Worm (Caenorhabditis elegans) whole organism, L4 larva: ENCODE results near the gene C56C10.7.

Experiments
- ceh-32 ChIP-seq: sonication (generic microtip); optimal IDR thresholded peaks from 2 replicates; lab custom pipeline; 2016; ENCODE audit warnings: mild to moderate bottlenecking, missing genetic modification characterization, missing compliant biosample characterization; ENCODE audit not compliant: poor library complexity
- fos-1 ChIP-seq: fragments of 150-350 bp; optimal IDR thresholded peaks from 2 replicates; lab custom pipeline; 2014; ENCODE audit warnings: missing biosample characterization, missing genetic modification characterization
- lin-39 ChIP-seq: fragments of 150-350 bp; optimal IDR thresholded peaks from 2 replicates; lab custom pipeline; 2014; ENCODE audit warnings: missing biosample characterization, missing genetic modification reagents, missing genetic modification characterization
- mdt-29 ChIP-seq: fragments of 200-800 bp; sonication (Bioruptor generic); IDR thresholded peaks from 2 replicates; pipeline ENCODE4 v1.3.6; 2022; ENCODE audit warnings: missing genetic modification reagents, missing genetic modification characterization, missing compliant biosample characterization
- ztf-11 ChIP-seq: fragments of 150-350 bp; optimal IDR thresholded peaks from 2 replicates; lab custom pipeline; 2014; ENCODE audit warnings: missing biosample characterization, missing genetic modification characterization

DNA sequence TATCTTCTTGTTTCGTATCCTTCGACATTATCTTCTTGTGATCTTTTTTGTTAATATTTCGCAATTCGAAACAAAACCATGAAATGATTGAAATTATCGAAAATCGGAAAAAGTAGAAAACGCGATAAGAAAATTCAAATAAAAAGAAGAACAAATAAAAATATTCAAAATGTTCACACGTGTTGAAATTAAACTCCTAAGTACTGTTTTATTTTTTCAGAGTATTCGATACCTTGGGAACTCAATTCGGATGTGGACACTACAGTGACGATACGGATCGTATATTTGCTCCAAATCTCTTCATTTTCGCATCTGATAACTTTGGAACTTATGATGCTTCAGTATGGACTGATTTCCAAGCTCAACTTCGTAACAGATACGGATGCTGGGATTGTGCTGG is 48.8 kb upstream of the C56C10.7 start, which contains the start of gene T19D12.5:
- TF ChIP-seq mdt-29 (GFP tag; lab: Robert Waterston, UW) (no peak), lin-39 (tag; lab: Kevin White, UChicago) (no peak), ceh-32 (no peak), ztf-11 (no peak), fos-1 (tag; lab: Kevin White, UChicago) (no peak)
